Worm (Caenorhabditis elegans) whole organism, late embryonic: ENCODE measurements around the gene F13A2.3.

Experiments
- C08G9.2 ChIP-seq: sonication (generic microtip); optimal IDR thresholded peaks from 2 replicates; lab custom pipeline; 2016; ENCODE audit warnings: mild to moderate bottlenecking, missing genetic modification characterization, moderate library complexity, missing compliant biosample characterization
- F13H6.1 ChIP-seq: sonication (generic microtip); optimal IDR thresholded peaks from 2 replicates; lab custom pipeline; 2016; ENCODE audit warnings: missing genetic modification characterization, missing compliant biosample characterization
- K02D7.2 ChIP-seq: sonication (generic microtip); optimal IDR thresholded peaks from 2 replicates; lab custom pipeline; 2017; ENCODE audit warnings: mild to moderate bottlenecking, missing genetic modification characterization, missing compliant biosample characterization
- T23F11.4 ChIP-seq: fragments of 200-800 bp; sonication (Bioruptor generic); optimal IDR thresholded peaks from 2 replicates; lab custom pipeline; 2018; ENCODE audit warnings: mild to moderate bottlenecking, missing genetic modification characterization, missing compliant biosample characterization
- ahr-1 ChIP-seq: sonication (generic microtip); optimal IDR thresholded peaks from 2 replicates; lab custom pipeline; 2016; ENCODE audit warnings: missing genetic modification characterization, missing compliant biosample characterization
- ceh-18 ChIP-seq: sonication (generic microtip); optimal IDR thresholded peaks from 2 replicates; lab custom pipeline; 2016; ENCODE audit warnings: missing genetic modification characterization, missing compliant biosample characterization
- ceh-22 ChIP-seq: sonication (generic microtip); optimal IDR thresholded peaks from 2 replicates; lab custom pipeline; 2017; ENCODE audit warnings: missing biosample characterization, missing genetic modification characterization
- ceh-30 ChIP-seq: fragments of 150-350 bp; optimal IDR thresholded peaks from 2 replicates; lab custom pipeline; 2014; ENCODE audit warnings: missing biosample characterization, missing genetic modification characterization
- ceh-31 ChIP-seq: sonication (generic microtip); optimal IDR thresholded peaks from 2 replicates; lab custom pipeline; 2016; ENCODE audit warnings: missing genetic modification characterization, missing compliant biosample characterization
- ceh-34 ChIP-seq: sonication (generic microtip); optimal IDR thresholded peaks from 2 replicates; lab custom pipeline; 2016; ENCODE audit warnings: mild to moderate bottlenecking, missing genetic modification characterization, missing compliant biosample characterization
- ceh-48 ChIP-seq: sonication (generic microtip); optimal IDR thresholded peaks from 2 replicates; lab custom pipeline; 2016; ENCODE audit warnings: missing genetic modification characterization, inconsistent platforms, missing compliant biosample characterization
- che-1 ChIP-seq: sonication (generic microtip); optimal IDR thresholded peaks from 2 replicates; lab custom pipeline; 2016; ENCODE audit warnings: mild to moderate bottlenecking, missing genetic modification characterization, missing compliant biosample characterization
- dve-1 ChIP-seq: sonication (generic microtip); optimal IDR thresholded peaks from 2 replicates; lab custom pipeline; 2017; ENCODE audit warnings: antibody characterized with exemption, mild to moderate bottlenecking, missing genetic modification characterization, missing compliant biosample characterization
- eyg-1 ChIP-seq: sonication (generic microtip); optimal IDR thresholded peaks from 2 replicates; lab custom pipeline; 2016; ENCODE audit warnings: missing genotype, missing genetic modification characterization, missing compliant biosample characterization
- gmeb-2 ChIP-seq: sonication (generic microtip); optimal IDR thresholded peaks from 2 replicates; lab custom pipeline; 2016; ENCODE audit warnings: missing genetic modification characterization, inconsistent platforms, missing compliant biosample characterization
- hlh-15 ChIP-seq: sonication (generic microtip); optimal IDR thresholded peaks from 2 replicates; lab custom pipeline; 2016; ENCODE audit warnings: missing genetic modification characterization, missing compliant biosample characterization
- hlh-30 ChIP-seq: sonication (generic microtip); optimal IDR thresholded peaks from 2 replicates; lab custom pipeline; 2017; ENCODE audit warnings: antibody characterized with exemption, missing genetic modification characterization, missing compliant biosample characterization; ENCODE audit not compliant: insufficient read depth
- hlh-6 ChIP-seq: sonication (generic microtip); optimal IDR thresholded peaks from 2 replicates; lab custom pipeline; 2016; ENCODE audit warnings: missing genotype, missing genetic modification characterization, missing compliant biosample characterization
- hlh-8 ChIP-seq: sonication (generic microtip); optimal IDR thresholded peaks from 2 replicates; lab custom pipeline; 2016; ENCODE audit warnings: missing genotype, missing genetic modification characterization, missing compliant biosample characterization
- nfya-1 ChIP-seq: sonication (generic microtip); optimal IDR thresholded peaks from 2 replicates; lab custom pipeline; 2017; ENCODE audit warnings: missing genetic modification characterization, mild to moderate bottlenecking, missing compliant biosample characterization, antibody characterized with exemption, moderate library complexity
- nhr-11 ChIP-seq: fragments of 150-350 bp; optimal IDR thresholded peaks from 2 replicates; lab custom pipeline; 2014; ENCODE audit warnings: missing biosample characterization, missing genetic modification characterization
- pha-4 ChIP-seq: fragments of 150-350 bp; optimal IDR thresholded peaks from 2 replicates; lab custom pipeline; 2018; ENCODE audit warnings: missing biosample characterization, missing genetic modification reagents, missing genetic modification characterization
- rnt-1 ChIP-seq: sonication (generic microtip); optimal IDR thresholded peaks from 2 replicates; lab custom pipeline; 2016; ENCODE audit warnings: missing genetic modification characterization, missing compliant biosample characterization
- sdc-2 ChIP-seq: sonication (generic microtip); optimal IDR thresholded peaks from 2 replicates; lab custom pipeline; 2016; ENCODE audit warnings: missing genotype, missing genetic modification characterization, missing compliant biosample characterization
- sox-2 ChIP-seq: fragments of 200-800 bp; sonication (Bioruptor generic); IDR thresholded peaks from 2 replicates; pipeline ENCODE4 v1.3.6; 2022; ENCODE audit warnings: missing genetic modification reagents, missing genetic modification characterization, missing compliant biosample characterization
- syd-9 ChIP-seq: sonication (generic microtip); optimal IDR thresholded peaks from 2 replicates; lab custom pipeline; 2016; ENCODE audit warnings: mild to moderate bottlenecking, missing genetic modification characterization, moderate library complexity, missing compliant biosample characterization
- tbx-7 ChIP-seq: sonication (generic microtip); optimal IDR thresholded peaks from 2 replicates; lab custom pipeline; 2016; ENCODE audit warnings: missing genotype, missing genetic modification characterization, missing compliant biosample characterization
- unc-3 ChIP-seq, 2 experiments: fragments of 200-800 bp in 1 of 2; sonication (Bioruptor generic) in 1 of 2; sonication (generic microtip) in 1 of 2; conservative IDR thresholded peaks in 1 of 2; optimal IDR thresholded peaks in 1 of 2; 2 replicates each; pipeline versions ENCODE4 v1.3.6 to Lab custom; 2016 to 2022; ENCODE audit warnings: missing compliant biosample characterization in 2 of 2, missing genetic modification characterization in 2 of 2, missing genetic modification reagents in 1 of 2
- unc-55 ChIP-seq: sonication (generic microtip); optimal IDR thresholded peaks from 2 replicates; lab custom pipeline; 2017; ENCODE audit warnings: missing biosample characterization, missing genetic modification reagents, missing genetic modification characterization
- zip-5 ChIP-seq: sonication (generic microtip); optimal IDR thresholded peaks from 2 replicates; lab custom pipeline; 2016; ENCODE audit warnings: missing genetic modification characterization, missing compliant biosample characterization
- ztf-16 ChIP-seq: sonication (generic microtip); optimal IDR thresholded peaks from 2 replicates; lab custom pipeline; 2017; ENCODE audit warnings: missing genetic modification characterization, missing compliant biosample characterization

Gene F13A2.3

DNA sequence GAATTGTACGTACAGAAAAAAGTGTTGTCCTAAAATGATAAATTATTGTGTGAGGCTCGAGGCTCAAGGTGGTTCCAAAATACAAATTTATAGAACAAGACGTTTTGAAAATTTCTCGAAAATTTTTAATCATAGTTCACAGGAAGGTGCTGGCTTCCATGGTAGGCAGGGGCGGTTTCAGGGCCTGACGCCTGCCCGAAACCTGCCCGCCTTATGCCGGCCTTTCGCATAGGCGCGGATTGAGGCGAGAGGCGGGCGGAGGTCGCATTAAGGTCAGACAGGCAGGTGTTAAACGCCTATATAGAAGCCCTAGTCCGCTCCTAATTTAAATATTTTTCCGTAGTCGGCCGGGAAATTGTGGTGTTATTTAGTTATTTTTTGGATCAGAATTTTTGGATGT is 26.9 kb upstream of the F13A2.3 start:
- no peak for TF ChIP-seq nhr-11 (tag; lab: Kevin White, UChicago)
- TF ChIP-seq rnt-1 (tag; lab: Kevin White, UChicago): no peak
- TF ChIP-seq ceh-34 (tag; lab: Kevin White, UChicago): no peak
- TF ChIP-seq gmeb-2 (tag; lab: Kevin White, UChicago): no peak
- TF ChIP-seq ceh-48 (tag; lab: Kevin White, UChicago): no peak
- TF ChIP-seq hlh-8: no peak
- no peak for TF ChIP-seq ztf-16 (tag; lab: Kevin White, UChicago)
- TF ChIP-seq che-1 (tag; lab: Kevin White, UChicago): no peak

DNA sequence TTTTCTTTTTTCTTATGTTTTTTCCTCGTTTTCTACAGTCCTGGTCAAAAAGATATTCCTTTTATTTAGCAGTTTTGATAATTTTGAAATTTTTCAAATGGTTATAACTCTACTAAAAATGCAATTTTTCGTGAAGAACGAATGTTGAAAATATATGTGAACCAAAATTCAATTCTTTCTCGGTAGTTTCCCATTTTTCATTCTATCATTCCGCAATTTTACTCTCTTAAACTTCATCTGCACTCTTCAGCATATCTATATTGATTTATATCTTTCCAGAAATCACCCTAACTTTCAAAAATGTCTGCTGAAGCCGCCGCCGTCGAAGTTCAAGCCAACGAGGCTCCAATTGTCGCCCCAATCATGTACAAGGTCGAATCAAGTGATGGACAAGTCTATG is 26.0 kb upstream of the F13A2.3 start, which contains the start of gene skr-7:
TSS of gene skr-7 (plus strand) at position 301 of the 400 bp plus-strand sequence.
- no peak for TF ChIP-seq ahr-1 (tag; lab: Kevin White, UChicago)
- no peak for TF ChIP-seq hlh-15 (tag; lab: Kevin White, UChicago)
- no peak for TF ChIP-seq gmeb-2 (tag; lab: Kevin White, UChicago)
- no peak for TF ChIP-seq rnt-1 (tag; lab: Kevin White, UChicago)
- no peak for TF ChIP-seq F13H6.1 (tag; lab: Kevin White, UChicago)
- no peak for TF ChIP-seq ceh-30 (tag; lab: Kevin White, UChicago)
- TF ChIP-seq sdc-2: no peak
- TF ChIP-seq zip-5 (tag; lab: Kevin White, UChicago): no peak
- no peak for TF ChIP-seq T23F11.4

DNA sequence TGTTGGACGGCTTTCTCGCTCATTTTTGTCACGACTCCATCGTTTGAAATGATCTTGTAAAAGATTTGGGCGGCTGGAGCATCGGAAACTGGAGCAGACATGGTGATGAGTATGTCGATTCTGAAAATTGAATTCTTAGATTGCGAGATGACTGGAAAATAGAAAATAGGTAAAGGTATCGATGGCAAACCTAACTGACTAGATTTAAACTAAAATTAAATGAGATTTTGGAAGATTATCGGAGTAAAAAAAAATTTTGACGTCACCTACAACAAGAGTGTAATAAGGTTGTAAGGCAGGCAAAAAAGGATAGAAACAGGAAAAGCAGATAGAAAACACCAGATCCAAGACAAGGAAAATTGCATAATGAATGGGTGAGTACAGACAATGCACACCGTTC is 25.3 kb upstream of the F13A2.3 start, which contains the start of gene skr-14:
TSS of gene skr-14 (minus strand) at position 101 of the 400 bp plus-strand sequence.
- TF ChIP-seq gmeb-2 (tag; lab: Kevin White, UChicago) (no peak), pha-4 (tag; lab: Kevin White, UChicago) (no peak), dve-1 (tag; lab: Kevin White, UChicago) (no peak)

DNA sequence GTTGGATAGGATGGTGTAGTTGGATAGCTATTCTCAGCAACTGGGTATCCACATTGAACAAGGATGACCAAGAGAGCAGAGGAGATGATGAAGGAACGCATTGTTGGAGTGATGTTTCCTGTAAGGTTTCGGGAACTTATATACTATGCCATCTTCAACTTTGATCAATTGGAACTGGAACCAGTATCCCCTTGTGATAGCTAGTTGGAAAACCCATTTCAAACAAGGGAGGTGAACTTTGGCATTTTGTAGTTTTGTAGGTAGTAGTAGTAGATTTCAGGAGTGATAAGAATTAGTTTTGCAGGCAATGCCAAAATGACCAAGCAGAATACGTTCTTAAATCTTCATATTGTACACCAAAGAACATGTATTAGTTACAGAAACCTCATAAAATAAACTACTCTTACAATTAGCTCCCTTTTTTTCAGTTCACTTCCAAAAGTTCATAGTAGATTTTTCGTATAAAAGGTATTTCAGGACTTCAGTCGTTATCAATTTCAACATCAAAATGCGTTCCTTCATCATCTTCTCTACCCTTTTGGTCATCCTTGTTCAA is 23.7 kb upstream of the F13A2.3 start, which contains the start of the genes Y47D7A.7 and Y47D7A.2:
TSS of gene Y47D7A.7 (minus strand) at position 101 of the 556 bp plus-strand sequence.
TSS of gene Y47D7A.2 (plus strand) at position 506 of the 556 bp plus-strand sequence.
- TF ChIP-seq hlh-6 (tag; lab: Kevin White, UChicago) (no peak), hlh-30 (tag; lab: Kevin White, UChicago) (no peak), ceh-22 (tag; lab: Kevin White, UChicago) (no peak), nfya-1 (tag; lab: Kevin White, UChicago) (no peak), zip-5 (tag; lab: Kevin White, UChicago) (no peak), sdc-2 (no peak), ztf-16 (tag; lab: Kevin White, UChicago) (no peak), ceh-31 (tag; lab: Kevin White, UChicago) (no peak), ceh-18 (tag; lab: Kevin White, UChicago) (no peak), C08G9.2 (tag; lab: Kevin White, UChicago) (no peak), unc-3 (GFP tag; conservative IDR thresholded peaks at IDR 0.05; lab: Robert Waterston, UW) (no peak), unc-3 (tag; optimal IDR thresholded peaks at IDR 0.05; lab: Kevin White, UChicago) (no peak), F13H6.1 (tag; lab: Kevin White, UChicago) (no peak), gmeb-2 (tag; lab: Kevin White, UChicago) (no peak), unc-55 (no peak), ceh-48 (tag; lab: Kevin White, UChicago) (no peak), nhr-11 (tag; lab: Kevin White, UChicago) (no peak), syd-9 (tag; lab: Kevin White, UChicago) (no peak)

DNA sequence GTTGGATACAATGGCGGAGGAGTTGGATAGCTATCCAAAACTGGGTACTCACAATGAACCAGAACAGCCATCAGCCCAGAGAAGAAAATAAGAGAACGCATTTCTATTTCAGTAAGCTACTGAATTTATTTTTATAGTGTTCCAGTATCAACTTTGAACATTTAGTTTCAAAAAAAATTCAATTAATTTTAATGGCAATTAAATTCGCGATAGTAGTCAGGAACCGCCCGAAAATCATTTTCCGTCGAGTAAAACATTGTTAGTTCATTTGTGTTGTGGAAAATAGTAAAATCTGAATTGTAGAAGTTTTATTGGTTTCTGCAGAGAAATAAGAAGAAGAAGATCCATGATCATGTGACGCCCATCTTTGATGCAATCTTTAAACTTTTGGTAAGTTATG is 22.0 kb upstream of the F13A2.3 start, which contains the start of gene Y47D7A.6:
TSS of gene Y47D7A.6 (minus strand) at position 101 of the 400 bp plus-strand sequence.
- no peak for TF ChIP-seq tbx-7 (tag; lab: Kevin White, UChicago)
- no peak for TF ChIP-seq eyg-1 (tag; lab: Kevin White, UChicago)
- no peak for TF ChIP-seq hlh-6 (tag; lab: Kevin White, UChicago)
- no peak for TF ChIP-seq zip-5 (tag; lab: Kevin White, UChicago)
- TF ChIP-seq sox-2 (GFP tag; lab: Robert Waterston, UW): no peak
- TF ChIP-seq K02D7.2 (tag; lab: Kevin White, UChicago): no peak
- TF ChIP-seq hlh-8: no peak
